Worm (Caenorhabditis elegans): ENCODE data around the gene madd-3.

DNA sequence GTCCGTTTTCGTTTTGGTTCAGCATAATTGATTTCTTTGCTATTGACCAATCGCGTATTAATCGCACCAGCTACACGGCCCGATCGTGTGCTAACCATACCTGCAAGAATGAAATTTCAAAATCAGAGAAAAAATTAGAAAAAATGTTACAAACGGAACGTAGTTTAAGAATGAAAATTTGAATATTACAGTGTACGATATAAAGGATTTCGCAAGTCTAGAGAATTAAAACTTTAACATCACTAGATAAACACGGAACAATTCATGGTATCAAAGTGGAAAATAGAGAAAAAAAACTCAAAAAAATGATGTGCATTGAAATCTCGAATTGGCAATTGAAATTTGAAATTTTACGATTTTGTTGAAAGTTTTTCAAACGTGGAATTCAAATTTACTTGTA, at the start of gene madd-3:
- no peak for TF ChIP-seq aly-1 (tag; optimal IDR thresholded peaks at IDR 0.05)
- no peak for TF ChIP-seq B0310.2 (tag; optimal IDR thresholded peaks at IDR 0.05)

Data from whole organism, early embryonic.